Worm (Caenorhabditis elegans): ENCODE results near the gene praf-3.
"Not testable (repeated sequence)": the region's sequence is repeated elsewhere in the genome, so short reads cannot be mapped to it uniquely, and the experiment has no call there.

DNA sequence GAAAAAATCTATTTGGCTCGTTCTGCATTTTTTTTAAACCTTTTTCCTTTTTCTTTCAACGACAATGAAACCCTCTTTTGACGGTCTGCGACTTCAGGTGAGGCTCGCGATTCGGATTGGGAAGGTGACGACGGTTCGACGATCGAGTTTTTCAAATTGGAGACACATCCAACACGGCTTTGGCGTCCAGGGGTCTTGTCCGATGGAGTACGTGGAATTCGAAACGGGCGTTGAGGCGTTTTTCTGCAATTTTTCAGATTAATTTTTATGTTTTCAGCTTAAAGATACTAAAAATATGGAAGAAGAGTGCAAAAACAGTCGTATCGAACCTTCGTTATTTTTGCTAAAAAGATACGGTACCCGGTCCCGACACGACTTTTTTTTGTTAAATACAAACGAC lies 9.4 kb downstream of the praf-3 start, which contains the start of gene D2096.10:
- not testable (repeated sequence) for TF ChIP-seq him-1, dao-5 (tag; optimal IDR thresholded peaks at IDR 0.05)
